Worm (Caenorhabditis elegans) whole organism, midembryonic: ENCODE data around the gene nhr-71.

ENCODE experiments used
- T22C8.4 ChIP-seq: fragments of 200-800 bp; sonication (Bioruptor generic); IDR thresholded peaks from 2 replicates; pipeline ENCODE4 v1.3.6; 2022; ENCODE audit warnings: missing genetic modification characterization, missing compliant biosample characterization
- cog-1 ChIP-seq: sonication (generic microtip); optimal IDR thresholded peaks from 2 replicates; lab custom pipeline; 2016; ENCODE audit warnings: missing genetic modification characterization, missing compliant biosample characterization
- flt-1 ChIP-seq: fragments of 200-800 bp; sonication (Bioruptor generic); IDR thresholded peaks from 2 replicates; pipeline ENCODE4 v1.3.6; 2022; ENCODE audit warnings: missing genetic modification characterization, missing compliant biosample characterization
- klf-2 ChIP-seq: fragments of 200-800 bp; sonication (Bioruptor generic); conservative IDR thresholded peaks from 2 replicates; pipeline ENCODE4 v1.3.6; 2022; ENCODE audit warnings: missing genetic modification reagents, missing genetic modification characterization, missing compliant biosample characterization
- med-1 ChIP-seq: sonication (generic microtip); optimal IDR thresholded peaks from 2 replicates; lab custom pipeline; 2017; ENCODE audit warnings: missing genetic modification characterization, mild to moderate bottlenecking, missing compliant biosample characterization, antibody characterized with exemption, missing genetic modification reagents; ENCODE audit not compliant: insufficient read depth
- ref-1 ChIP-seq: fragments of 200-800 bp; sonication (Bioruptor generic); conservative IDR thresholded peaks from 2 replicates; pipeline ENCODE4 v1.3.6; 2022; ENCODE audit warnings: missing genetic modification reagents, missing genetic modification characterization, missing compliant biosample characterization
- tab-1 ChIP-seq: fragments of 200-800 bp; sonication (Bioruptor generic); IDR thresholded peaks from 2 replicates; pipeline ENCODE4 v1.3.6; 2022; ENCODE audit warnings: missing genetic modification characterization, missing compliant biosample characterization
- ztf-29 ChIP-seq: fragments of 200-800 bp; sonication (Bioruptor generic); IDR thresholded peaks from 2 replicates; pipeline ENCODE4 v1.3.6; 2022; ENCODE audit warnings: missing genetic modification reagents, missing genetic modification characterization, missing compliant biosample characterization

DNA sequence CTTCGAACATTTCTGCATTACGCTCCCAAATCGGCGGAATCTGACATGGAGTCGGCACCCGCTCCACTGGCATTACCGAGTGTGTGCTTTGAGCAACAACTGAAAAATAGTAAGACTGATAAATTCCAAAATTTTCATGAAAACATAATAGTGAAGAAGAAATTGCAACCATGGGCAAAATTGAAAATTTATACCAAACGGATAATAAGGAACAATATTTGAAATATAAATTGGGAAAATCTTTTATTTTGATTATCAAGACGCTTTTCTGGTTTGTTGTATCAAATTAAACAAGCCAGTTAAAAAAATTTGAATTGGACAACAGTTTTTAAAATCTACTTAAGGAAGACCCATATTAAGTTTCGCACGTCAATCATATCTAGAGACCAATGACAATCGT is 46.4 kb downstream of the nhr-71 start, which contains the start of gene ZK1086.2:
- TF ChIP-seq klf-2, result no peak
- no peak for TF ChIP-seq ref-1 (GFP tag; lab: Robert Waterston, UW)
- no peak for TF ChIP-seq tab-1 (GFP tag; lab: Robert Waterston, UW)
- TF ChIP-seq med-1 (GFP tag; lab: Kevin White, UChicago), result no peak
- TF ChIP-seq flt-1 (GFP tag; lab: Robert Waterston, UW), result no peak
- no peak for TF ChIP-seq ztf-29 (GFP tag; lab: Robert Waterston, UW)
- no peak for TF ChIP-seq T22C8.4 (GFP tag; lab: Robert Waterston, UW)
- no peak for TF ChIP-seq cog-1 (tag; lab: Kevin White, UChicago)
